Worm (Caenorhabditis elegans) whole organism, late embryonic: Measurements from ENCODE around the gene F54E2.1.

Experiments used
- C08G9.2 ChIP-seq: sonication (generic microtip); optimal IDR thresholded peaks from 2 replicates; lab custom pipeline; 2016; ENCODE audit warnings: mild to moderate bottlenecking, missing genetic modification characterization, moderate library complexity, missing compliant biosample characterization
- K02D7.2 ChIP-seq: sonication (generic microtip); optimal IDR thresholded peaks from 2 replicates; lab custom pipeline; 2017; ENCODE audit warnings: mild to moderate bottlenecking, missing genetic modification characterization, missing compliant biosample characterization
- K09A11.1 ChIP-seq: sonication (generic microtip); optimal IDR thresholded peaks from 2 replicates; lab custom pipeline; 2017; ENCODE audit warnings: antibody characterized with exemption, mild to moderate bottlenecking, missing genetic modification characterization, missing compliant biosample characterization; ENCODE audit not compliant: insufficient read depth
- ahr-1 ChIP-seq: sonication (generic microtip); optimal IDR thresholded peaks from 2 replicates; lab custom pipeline; 2016; ENCODE audit warnings: missing genetic modification characterization, missing compliant biosample characterization
- ama-1 ChIP-seq: fragments of 150-350 bp; optimal IDR thresholded peaks from 2 replicates; lab custom pipeline; 2014
- ceh-14 ChIP-seq: sonication (generic microtip); optimal IDR thresholded peaks from 2 replicates; lab custom pipeline; 2016; ENCODE audit warnings: missing genotype, missing genetic modification characterization, missing compliant biosample characterization
- ceh-19 ChIP-seq: fragments of 200-800 bp; sonication (Bioruptor generic); optimal IDR thresholded peaks from 2 replicates; lab custom pipeline; 2018; ENCODE audit warnings: mild to moderate bottlenecking, missing genetic modification characterization, missing compliant biosample characterization
- ceh-2 ChIP-seq: sonication (generic microtip); optimal IDR thresholded peaks from 2 replicates; lab custom pipeline; 2016; ENCODE audit warnings: missing genotype, missing genetic modification characterization, missing compliant biosample characterization
- ceh-24 ChIP-seq: sonication (generic microtip); optimal IDR thresholded peaks from 2 replicates; lab custom pipeline; 2016; ENCODE audit warnings: mild to moderate bottlenecking, missing genetic modification characterization, missing compliant biosample characterization
- ceh-30 ChIP-seq: fragments of 150-350 bp; optimal IDR thresholded peaks from 2 replicates; lab custom pipeline; 2014; ENCODE audit warnings: missing biosample characterization, missing genetic modification characterization
- ceh-34 ChIP-seq: sonication (generic microtip); optimal IDR thresholded peaks from 2 replicates; lab custom pipeline; 2016; ENCODE audit warnings: mild to moderate bottlenecking, missing genetic modification characterization, missing compliant biosample characterization
- ceh-9 ChIP-seq: sonication (generic microtip); optimal IDR thresholded peaks from 2 replicates; lab custom pipeline; 2016; ENCODE audit warnings: mild to moderate bottlenecking, missing genetic modification characterization, inconsistent platforms, missing compliant biosample characterization
- che-1 ChIP-seq: sonication (generic microtip); optimal IDR thresholded peaks from 2 replicates; lab custom pipeline; 2016; ENCODE audit warnings: mild to moderate bottlenecking, missing genetic modification characterization, missing compliant biosample characterization
- dmd-4 ChIP-seq: sonication (generic microtip); optimal IDR thresholded peaks from 2 replicates; lab custom pipeline; 2016; ENCODE audit warnings: borderline replicate concordance, missing genetic modification characterization, missing compliant biosample characterization
- dve-1 ChIP-seq: sonication (generic microtip); optimal IDR thresholded peaks from 2 replicates; lab custom pipeline; 2017; ENCODE audit warnings: antibody characterized with exemption, mild to moderate bottlenecking, missing genetic modification characterization, missing compliant biosample characterization
- elt-2 ChIP-seq: sonication (generic microtip); optimal IDR thresholded peaks from 2 replicates; lab custom pipeline; 2016; ENCODE audit warnings: missing genetic modification reagents, missing genetic modification characterization, missing compliant biosample characterization
- fkh-10 ChIP-seq: fragments of 150-350 bp; optimal IDR thresholded peaks from 2 replicates; lab custom pipeline; 2014; ENCODE audit warnings: missing biosample characterization, missing genetic modification reagents, missing genetic modification characterization
- fkh-6 ChIP-seq: sonication (generic microtip); optimal IDR thresholded peaks from 2 replicates; lab custom pipeline; 2016; ENCODE audit warnings: missing genetic modification characterization, missing compliant biosample characterization
- hlh-13 ChIP-seq: fragments of 200-800 bp; sonication (Bioruptor generic); optimal IDR thresholded peaks from 2 replicates; lab custom pipeline; 2018; ENCODE audit warnings: mild to moderate bottlenecking, missing genetic modification characterization, missing compliant biosample characterization
- hlh-30 ChIP-seq: sonication (generic microtip); optimal IDR thresholded peaks from 2 replicates; lab custom pipeline; 2017; ENCODE audit warnings: antibody characterized with exemption, missing genetic modification characterization, missing compliant biosample characterization; ENCODE audit not compliant: insufficient read depth
- hlh-8 ChIP-seq: sonication (generic microtip); optimal IDR thresholded peaks from 2 replicates; lab custom pipeline; 2016; ENCODE audit warnings: missing genotype, missing genetic modification characterization, missing compliant biosample characterization
- lim-6 ChIP-seq: sonication (generic microtip); optimal IDR thresholded peaks from 2 replicates; lab custom pipeline; 2016; ENCODE audit warnings: missing genetic modification characterization, missing compliant biosample characterization
- madf-2 ChIP-seq: sonication (generic microtip); optimal IDR thresholded peaks from 2 replicates; lab custom pipeline; 2017; ENCODE audit warnings: missing genetic modification characterization, missing compliant biosample characterization
- pax-1 ChIP-seq: fragments of 150-350 bp; optimal IDR thresholded peaks from 2 replicates; lab custom pipeline; 2014; ENCODE audit warnings: missing biosample characterization, missing genetic modification characterization
- pha-2 ChIP-seq: sonication (generic microtip); optimal IDR thresholded peaks from 2 replicates; lab custom pipeline; 2017; ENCODE audit warnings: mild to moderate bottlenecking, missing genetic modification characterization, missing compliant biosample characterization
- pha-4 ChIP-seq: fragments of 150-350 bp; optimal IDR thresholded peaks from 2 replicates; lab custom pipeline; 2018; ENCODE audit warnings: missing biosample characterization, missing genetic modification reagents, missing genetic modification characterization
- pqm-1 ChIP-seq: sonication (generic microtip); optimal IDR thresholded peaks from 2 replicates; lab custom pipeline; 2016; ENCODE audit warnings: missing genetic modification characterization, missing compliant biosample characterization
- pros-1 ChIP-seq: fragments of 150-350 bp; optimal IDR thresholded peaks from 2 replicates; lab custom pipeline; 2014; ENCODE audit warnings: missing biosample characterization, missing genetic modification reagents, missing genetic modification characterization
- rnt-1 ChIP-seq: sonication (generic microtip); optimal IDR thresholded peaks from 2 replicates; lab custom pipeline; 2016; ENCODE audit warnings: missing genetic modification characterization, missing compliant biosample characterization
- sdc-2 ChIP-seq: sonication (generic microtip); optimal IDR thresholded peaks from 2 replicates; lab custom pipeline; 2016; ENCODE audit warnings: missing genotype, missing genetic modification characterization, missing compliant biosample characterization
- sox-2 ChIP-seq: fragments of 200-800 bp; sonication (Bioruptor generic); IDR thresholded peaks from 2 replicates; pipeline ENCODE4 v1.3.6; 2022; ENCODE audit warnings: missing genetic modification reagents, missing genetic modification characterization, missing compliant biosample characterization
- syd-9 ChIP-seq: sonication (generic microtip); optimal IDR thresholded peaks from 2 replicates; lab custom pipeline; 2016; ENCODE audit warnings: mild to moderate bottlenecking, missing genetic modification characterization, moderate library complexity, missing compliant biosample characterization
- tbx-2 ChIP-seq: sonication (generic microtip); optimal IDR thresholded peaks from 2 replicates; lab custom pipeline; 2016; ENCODE audit warnings: missing genetic modification characterization, missing compliant biosample characterization
- tbx-7 ChIP-seq: sonication (generic microtip); optimal IDR thresholded peaks from 2 replicates; lab custom pipeline; 2016; ENCODE audit warnings: missing genotype, missing genetic modification characterization, missing compliant biosample characterization
- unc-3 ChIP-seq, 2 experiments: fragments of 200-800 bp in 1 of 2; sonication (Bioruptor generic) in 1 of 2; sonication (generic microtip) in 1 of 2; conservative IDR thresholded peaks in 1 of 2; optimal IDR thresholded peaks in 1 of 2; 2 replicates each; pipeline versions ENCODE4 v1.3.6 to Lab custom; 2016 to 2022; ENCODE audit warnings: missing compliant biosample characterization in 2 of 2, missing genetic modification characterization in 2 of 2, missing genetic modification reagents in 1 of 2
- unc-42 ChIP-seq: sonication (generic microtip); optimal IDR thresholded peaks from 2 replicates; lab custom pipeline; 2016; ENCODE audit warnings: missing genotype, missing genetic modification characterization, missing compliant biosample characterization
- unc-55 ChIP-seq: sonication (generic microtip); optimal IDR thresholded peaks from 2 replicates; lab custom pipeline; 2017; ENCODE audit warnings: missing biosample characterization, missing genetic modification reagents, missing genetic modification characterization

The F54E2.1 gene

DNA sequence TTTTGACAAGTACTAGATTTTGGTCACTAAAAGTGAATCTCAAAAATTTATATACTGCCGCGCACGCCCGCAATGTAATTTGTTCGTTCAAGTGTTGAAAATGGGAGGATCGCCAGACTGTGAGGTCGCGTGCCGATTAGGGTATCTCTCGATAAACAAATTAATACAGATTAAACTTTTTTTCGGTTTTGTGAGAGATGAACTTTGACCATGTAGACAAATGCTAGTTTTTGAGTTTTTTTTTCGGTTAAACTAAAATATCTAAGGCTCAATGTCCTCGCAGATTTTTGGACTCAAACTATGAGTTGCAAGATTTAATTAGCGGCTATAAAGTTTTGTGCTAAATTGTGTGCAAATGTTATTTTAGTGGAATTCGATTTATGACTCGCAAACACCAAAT, 40.4 kb upstream of the F54E2.1 start, which contains the start of gene dhs-15:
dhs-15 (minus strand) TSS at position 101 of the 400 bp plus-strand sequence.
- TF ChIP-seq ceh-34 (tag; lab: Kevin White, UChicago): no peak
- TF ChIP-seq lim-6 (tag; lab: Kevin White, UChicago): no peak
- no peak for TF ChIP-seq ama-1 (lab: Kevin White, UChicago)
- no peak for TF ChIP-seq fkh-10 (GFP tag; lab: Kevin White, UChicago)
- no peak for TF ChIP-seq syd-9 (tag; lab: Kevin White, UChicago)
- TF ChIP-seq elt-2: no peak
- TF ChIP-seq K09A11.1 (tag; lab: Kevin White, UChicago): no peak
- TF ChIP-seq ceh-2 (tag; lab: Kevin White, UChicago): no peak
- no peak for TF ChIP-seq pros-1
- TF ChIP-seq hlh-13: no peak
- TF ChIP-seq ceh-19: no peak
- TF ChIP-seq madf-2 (tag; lab: Kevin White, UChicago): no peak
- TF ChIP-seq che-1 (tag; lab: Kevin White, UChicago): no peak
- TF ChIP-seq ahr-1 (tag; lab: Kevin White, UChicago): no peak
- no peak for TF ChIP-seq ceh-14 (tag; lab: Kevin White, UChicago)
- TF ChIP-seq K02D7.2 (tag; lab: Kevin White, UChicago): no peak
- TF ChIP-seq pqm-1 (tag; lab: Kevin White, UChicago): no peak

ce11 chrV:2771560-2771959, 38.6 kb upstream of the F54E2.1 start, which contains the start of gene srh-56:
Gene srh-56, plus strand, starts transcription at chrV:2771860.
- TF ChIP-seq K02D7.2 (tag; lab: Kevin White, UChicago): no peak
- TF ChIP-seq hlh-8: no peak
- no peak for TF ChIP-seq pax-1 (tag; lab: Kevin White, UChicago)
- TF ChIP-seq unc-55 (GFP tag; lab: Kevin White, UChicago): no peak
- TF ChIP-seq, all 69 proteins: peak for 0

- no peak for TF ChIP-seq pros-1
- TF ChIP-seq unc-42 (tag; lab: Kevin White, UChicago): no peak
- no peak for TF ChIP-seq ceh-14 (tag; lab: Kevin White, UChicago)
- no peak for TF ChIP-seq C08G9.2 (tag; lab: Kevin White, UChicago)
- no peak for TF ChIP-seq sox-2 (GFP tag; lab: Robert Waterston, UW)
- TF ChIP-seq sdc-2 (tag; lab: Kevin White, UChicago): no peak
- TF ChIP-seq fkh-10 (GFP tag; lab: Kevin White, UChicago): no peak
- TF ChIP-seq tbx-2 (tag; lab: Kevin White, UChicago): no peak
- TF ChIP-seq che-1 (tag; lab: Kevin White, UChicago): no peak
- no peak for TF ChIP-seq tbx-7 (tag; lab: Kevin White, UChicago)
- no peak for TF ChIP-seq dmd-4 (tag; lab: Kevin White, UChicago)
- no peak for TF ChIP-seq dve-1
- TF ChIP-seq rnt-1 (tag; lab: Kevin White, UChicago): no peak
- TF ChIP-seq pha-2 (tag; lab: Kevin White, UChicago): no peak
- TF ChIP-seq hlh-30: no peak
- no peak for TF ChIP-seq hlh-8
- no peak for TF ChIP-seq ceh-2 (tag; lab: Kevin White, UChicago)
- TF ChIP-seq ceh-30: no peak
- TF ChIP-seq K02D7.2 (tag; lab: Kevin White, UChicago): no peak
- no peak for TF ChIP-seq unc-3 (GFP tag; conservative IDR thresholded peaks at IDR 0.05; lab: Robert Waterston, UW)
- no peak for TF ChIP-seq unc-3 (tag; optimal IDR thresholded peaks at IDR 0.05; lab: Kevin White, UChicago)
Observed at ce11 chrV:2774042-2774441, 36.2 kb upstream of the F54E2.1 start, which contains the start of gene srj-18. Gene srj-18, plus strand, starts transcription at chrV:2774342.

ce11 chrV:2780786-2781185, 29.4 kb upstream of the F54E2.1 start, which contains the start of gene R05D8.11:
Gene R05D8.11, minus strand, starts transcription at chrV:2780886.
- no peak for TF ChIP-seq ceh-2 (tag; lab: Kevin White, UChicago)
- TF ChIP-seq pha-4: no peak
- TF ChIP-seq fkh-6 (tag; lab: Kevin White, UChicago): no peak
- TF ChIP-seq K09A11.1 (tag; lab: Kevin White, UChicago): no peak
- no peak for TF ChIP-seq ceh-24
- no peak for TF ChIP-seq ceh-9 (tag; lab: Kevin White, UChicago)
